Worm (Caenorhabditis elegans) whole organism, L1 larva: ENCODE data around the gene C34C12.6.

Experiments
- C04F5.9 ChIP-seq: sonication (generic microtip); optimal IDR thresholded peaks from 2 replicates; lab custom pipeline; 2016; ENCODE audit warnings: missing genetic modification characterization, missing compliant biosample characterization
- F16B12.6 ChIP-seq: fragments of 150-350 bp; optimal IDR thresholded peaks from 2 replicates; lab custom pipeline; 2014; ENCODE audit warnings: missing biosample characterization, missing genetic modification characterization
- alr-1 ChIP-seq: fragments of 200-800 bp; sonication (Bioruptor generic); optimal IDR thresholded peaks from 2 replicates; lab custom pipeline; 2018; ENCODE audit warnings: borderline replicate concordance, mild to moderate bottlenecking, missing genetic modification characterization, missing compliant biosample characterization
- blmp-1 ChIP-seq: fragments of 150-350 bp; optimal IDR thresholded peaks from 2 replicates; lab custom pipeline; 2014; ENCODE audit warnings: missing biosample characterization, missing genetic modification characterization
- ceh-63 ChIP-seq: fragments of 200-800 bp; sonication (Bioruptor generic); optimal IDR thresholded peaks from 2 replicates; lab custom pipeline; 2018; ENCODE audit warnings: mild to moderate bottlenecking, missing genetic modification characterization, missing compliant biosample characterization
- ceh-8 ChIP-seq: fragments of 200-800 bp; sonication (Bioruptor generic); optimal IDR thresholded peaks from 2 replicates; lab custom pipeline; 2018; ENCODE audit warnings: mild to moderate bottlenecking, missing genetic modification characterization, moderate library complexity, missing compliant biosample characterization
- ceh-82 ChIP-seq, 3 experiments: fragments of 150-350 bp in 1 of 3; sonication (generic microtip) in 2 of 3; optimal IDR thresholded peaks; 2 replicates each; lab custom pipeline; 2014 to 2017; ENCODE audit warnings: missing biosample characterization in 3 of 3, missing genetic modification characterization in 3 of 3
- ceh-88 ChIP-seq: fragments of 200-800 bp; sonication (Bioruptor generic); IDR thresholded peaks from 2 replicates; pipeline ENCODE4 v1.3.6; 2022; ENCODE audit warnings: missing genetic modification characterization, missing compliant biosample characterization
- ceh-90 ChIP-seq: sonication (generic microtip); optimal IDR thresholded peaks from 2 replicates; lab custom pipeline; 2016; ENCODE audit warnings: missing genetic modification characterization, missing compliant biosample characterization
- dpl-1 ChIP-seq, 3 experiments: fragments of 150-350 bp in 2 of 3; sonication (generic microtip) in 1 of 3; optimal IDR thresholded peaks; 2 replicates each; lab custom pipeline; 2014 to 2017; ENCODE audit warnings: missing biosample characterization in 3 of 3, missing genetic modification characterization in 3 of 3, missing genetic modification reagents in 3 of 3
- dsc-1 ChIP-seq: sonication (generic microtip); optimal IDR thresholded peaks from 2 replicates; lab custom pipeline; 2016; ENCODE audit warnings: mild to moderate bottlenecking, missing genetic modification characterization, missing compliant biosample characterization
- efl-1 ChIP-seq, 4 experiments: fragments of 150-350 bp; optimal IDR thresholded peaks in 3 of 4; peaks in 1 of 4; 1 replicate in 1 of 4; 2 replicates in 3 of 4; lab custom pipeline; 2014; ENCODE audit warnings: missing biosample characterization in 2 of 4, missing genetic modification characterization in 2 of 4, missing genetic modification reagents in 2 of 4
- egl-13 ChIP-seq: sonication (generic microtip); optimal IDR thresholded peaks from 2 replicates; lab custom pipeline; 2016; ENCODE audit warnings: missing genotype, missing genetic modification reagents, missing genetic modification characterization, missing compliant biosample characterization
- egl-27 ChIP-seq, 2 experiments: fragments of 150-350 bp in 1 of 2; sonication (generic microtip); optimal IDR thresholded peaks; 3 replicates each; lab custom pipeline; 2017 to 2018; ENCODE audit warnings: missing biosample characterization in 2 of 2, missing genetic modification characterization in 2 of 2, missing genetic modification reagents in 2 of 2
- elt-3 ChIP-seq, 6 experiments: fragments of 150-350 bp in 1 of 6; sonication (generic microtip); optimal IDR thresholded peaks; 2 replicates each; lab custom pipeline; 2017 to 2018; ENCODE audit warnings: missing biosample characterization in 6 of 6, missing genetic modification characterization in 6 of 6, inconsistent platforms in 1 of 6
- ets-5 ChIP-seq: fragments of 200-800 bp; sonication (Bioruptor generic); IDR thresholded peaks from 2 replicates; pipeline ENCODE4 v1.3.6; 2022; ENCODE audit warnings: missing genetic modification characterization, missing compliant biosample characterization
- fkh-10 ChIP-seq: sonication (generic microtip); optimal IDR thresholded peaks from 2 replicates; lab custom pipeline; 2017; ENCODE audit warnings: missing biosample characterization, missing genetic modification reagents, missing genetic modification characterization
- fkh-4 ChIP-seq: sonication (generic microtip); optimal IDR thresholded peaks from 2 replicates; lab custom pipeline; 2016; ENCODE audit warnings: missing compliant biosample characterization, missing genetic modification characterization, borderline replicate concordance
- hlh-4 ChIP-seq: sonication (generic microtip); optimal IDR thresholded peaks from 2 replicates; lab custom pipeline; 2016; ENCODE audit warnings: mild to moderate bottlenecking, missing genetic modification characterization, missing compliant biosample characterization
- irx-1 ChIP-seq: sonication (generic microtip); optimal IDR thresholded peaks from 2 replicates; lab custom pipeline; 2016; ENCODE audit warnings: missing genetic modification characterization, missing compliant biosample characterization
- lin-13 ChIP-seq: fragments of 150-350 bp; optimal IDR thresholded peaks from 2 replicates; lab custom pipeline; 2014; ENCODE audit warnings: missing biosample characterization, missing genetic modification reagents, missing genetic modification characterization
- lin-14 ChIP-seq: fragments of 200-800 bp; sonication (Bioruptor generic); optimal IDR thresholded peaks from 2 replicates; lab custom pipeline; 2018; ENCODE audit warnings: mild to moderate bottlenecking, missing genetic modification characterization, moderate library complexity, missing compliant biosample characterization
- lin-35 ChIP-seq, 2 experiments: fragments of 150-350 bp; optimal IDR thresholded peaks; 2 replicates each; lab custom pipeline; 2014; ENCODE audit warnings: missing biosample characterization in 2 of 2, missing genetic modification characterization in 2 of 2, missing genetic modification reagents in 2 of 2
- mef-2 ChIP-seq: fragments of 150-350 bp; optimal IDR thresholded peaks from 2 replicates; lab custom pipeline; 2014; ENCODE audit warnings: missing biosample characterization, missing genetic modification characterization
- mep-1 ChIP-seq: fragments of 150-350 bp; optimal IDR thresholded peaks from 2 replicates; lab custom pipeline; 2014; ENCODE audit warnings: missing biosample characterization, missing genetic modification characterization
- nhr-11 ChIP-seq: fragments of 150-350 bp; optimal IDR thresholded peaks from 2 replicates; lab custom pipeline; 2014; ENCODE audit warnings: missing biosample characterization, missing genetic modification characterization
- nhr-12 ChIP-seq: sonication (generic microtip); optimal IDR thresholded peaks from 2 replicates; lab custom pipeline; 2017; ENCODE audit warnings: missing biosample characterization, missing genetic modification characterization
- nhr-19 ChIP-seq: fragments of 200-800 bp; sonication (Bioruptor generic); conservative IDR thresholded peaks from 2 replicates; pipeline ENCODE4 v1.3.6; 2022; ENCODE audit warnings: missing genetic modification characterization, missing compliant biosample characterization
- nhr-237 ChIP-seq: fragments of 150-350 bp; optimal IDR thresholded peaks from 2 replicates; lab custom pipeline; 2014; ENCODE audit warnings: missing biosample characterization, missing genetic modification characterization
- nhr-77 ChIP-seq: fragments of 150-350 bp; optimal IDR thresholded peaks from 2 replicates; lab custom pipeline; 2014; ENCODE audit warnings: missing biosample characterization, missing genetic modification characterization
- nhr-85 ChIP-seq: sonication (generic microtip); peaks from one replicate; lab custom pipeline; 2016; ENCODE audit warnings: missing genetic modification characterization, inconsistent platforms, missing compliant biosample characterization
- pax-3 ChIP-seq: fragments of 200-800 bp; sonication (Bioruptor generic); optimal IDR thresholded peaks from 2 replicates; lab custom pipeline; 2018; ENCODE audit warnings: mild to moderate bottlenecking, missing genetic modification characterization, moderate library complexity, missing compliant biosample characterization
- pqm-1 ChIP-seq: sonication (generic microtip); optimal IDR thresholded peaks from 3 replicates; lab custom pipeline; 2017; ENCODE audit warnings: missing biosample characterization, missing genetic modification characterization
- rnt-1 ChIP-seq: sonication (generic microtip); optimal IDR thresholded peaks from 2 replicates; lab custom pipeline; 2016; ENCODE audit warnings: mild to moderate bottlenecking, missing genetic modification characterization, moderate library complexity, missing compliant biosample characterization
- snpc-4 ChIP-seq: fragments of 150-350 bp; optimal IDR thresholded peaks from 2 replicates; lab custom pipeline; 2014; ENCODE audit warnings: missing biosample characterization, missing genetic modification characterization
- snu-23 ChIP-seq: sonication (generic microtip); optimal IDR thresholded peaks from 2 replicates; lab custom pipeline; 2016; ENCODE audit warnings: missing genetic modification characterization, missing compliant biosample characterization
- sup-37 ChIP-seq: fragments of 200-800 bp; sonication (Bioruptor generic); optimal IDR thresholded peaks from 2 replicates; lab custom pipeline; 2018; ENCODE audit warnings: mild to moderate bottlenecking, missing genetic modification characterization, missing compliant biosample characterization
- tbx-2 ChIP-seq: sonication (generic microtip); optimal IDR thresholded peaks from 2 replicates; lab custom pipeline; 2016; ENCODE audit warnings: missing genetic modification characterization, missing compliant biosample characterization
- unc-130 ChIP-seq: fragments of 150-350 bp; optimal IDR thresholded peaks from 2 replicates; lab custom pipeline; 2017; ENCODE audit warnings: missing biosample characterization, missing genetic modification characterization, inconsistent platforms
- unc-62 ChIP-seq: fragments of 150-350 bp; optimal IDR thresholded peaks from 2 replicates; lab custom pipeline; 2014; ENCODE audit warnings: missing biosample characterization, missing genetic modification reagents, missing genetic modification characterization
- zag-1 ChIP-seq: fragments of 150-350 bp; optimal IDR thresholded peaks from 2 replicates; lab custom pipeline; 2014; ENCODE audit warnings: missing biosample characterization, missing genetic modification characterization
- zip-4 ChIP-seq: fragments of 200-800 bp; sonication (Bioruptor generic); optimal IDR thresholded peaks from 2 replicates; lab custom pipeline; 2018; ENCODE audit warnings: mild to moderate bottlenecking, missing genetic modification characterization, moderate library complexity, missing compliant biosample characterization

Gene C34C12.6

DNA sequence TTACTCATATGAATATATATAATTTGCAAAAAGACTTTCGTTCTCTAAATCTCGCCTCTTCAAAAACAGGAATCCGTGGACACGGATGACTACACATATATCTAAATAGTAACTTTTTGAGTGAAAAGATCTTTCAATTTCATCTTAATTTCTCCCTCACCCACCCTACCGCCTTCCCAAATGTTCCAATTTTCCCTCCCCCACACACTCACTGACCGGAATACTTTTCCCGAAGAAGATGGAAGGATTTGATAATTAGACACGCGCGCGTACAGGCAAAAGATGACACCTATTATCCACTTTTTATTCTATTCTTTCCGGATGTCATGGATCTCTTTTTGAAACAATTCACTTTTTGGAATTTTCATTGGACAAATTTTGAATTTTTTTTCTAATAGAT, 1.4 kb upstream of the C34C12.6 start:
- TF ChIP-seq lin-14 (GFP tag; lab: Kevin White, UChicago) = no peak
- peak; percentile 6 for TF ChIP-seq mep-1 (tag; lab: Kevin White, UChicago)
- peak; percentile 96 for TF ChIP-seq blmp-1 (tag; lab: Kevin White, UChicago)
- no peak for TF ChIP-seq snpc-4 (tag; lab: Kevin White, UChicago)

DNA sequence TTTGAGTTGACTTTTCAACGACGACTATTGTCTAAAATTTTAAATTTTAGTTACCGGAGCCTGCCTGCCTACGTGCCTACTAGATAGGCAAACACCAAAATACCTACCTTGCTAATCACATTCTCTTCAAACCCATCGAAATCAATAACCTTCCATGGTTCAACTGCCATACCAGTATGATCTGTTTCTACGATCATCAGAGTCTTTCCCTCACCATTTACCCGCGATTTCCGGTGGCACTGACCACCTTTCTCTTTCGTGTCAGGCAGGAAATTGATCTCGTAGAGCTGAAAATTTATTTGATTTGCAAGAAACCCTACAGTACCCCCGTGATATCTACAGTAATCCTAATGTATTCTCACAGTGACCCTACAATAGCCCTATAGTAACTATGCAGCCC, 2.6 kb downstream of the C34C12.6 start:
- TF ChIP-seq nhr-85 (tag; lab: Kevin White, UChicago) (peak; percentile 61), ets-5 (GFP tag; lab: Robert Waterston, UW) (no peak), efl-1 (optimal IDR thresholded peaks at IDR 0.05; lab: Kevin White, UChicago) (no peak), efl-1 (GFP tag; optimal IDR thresholded peaks at IDR 0.05 in 1 of 2; lab: Kevin White, UChicago) (peak in 1 of 2 experiments; percentile 2)

DNA sequence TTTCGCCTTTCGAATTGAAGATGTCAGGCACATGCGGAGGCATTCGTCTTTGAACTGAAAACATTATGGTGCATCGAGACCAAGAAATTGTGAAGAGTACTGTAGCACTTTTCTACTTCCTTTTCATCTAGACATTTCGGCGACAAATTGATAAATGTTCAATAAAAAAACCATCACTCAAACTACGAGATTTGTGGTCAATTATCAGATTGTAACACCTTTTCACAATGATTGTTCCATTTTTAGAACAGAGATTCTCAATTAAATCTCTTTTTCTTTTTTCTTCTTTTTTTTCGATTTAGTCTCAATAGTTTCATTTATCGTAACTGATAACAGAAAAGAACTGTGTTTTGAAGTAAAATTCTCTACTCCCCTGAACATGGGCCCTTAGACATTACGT, 3.7 kb downstream of the C34C12.6 start:
- TF ChIP-seq C04F5.9 (tag; lab: Kevin White, UChicago) (no peak), nhr-19 (GFP tag; lab: Robert Waterston, UW) (no peak), mep-1 (tag; lab: Kevin White, UChicago) (no peak), zag-1 (tag; lab: Kevin White, UChicago) (no peak), mef-2 (tag; lab: Kevin White, UChicago) (no peak), hlh-4 (no peak), snu-23 (GFP tag; lab: Kevin White, UChicago) (no peak), blmp-1 (tag; lab: Kevin White, UChicago) (no peak), ceh-8 (GFP tag; lab: Kevin White, UChicago) (no peak), ceh-63 (GFP tag; lab: Kevin White, UChicago) (no peak), tbx-2 (tag; lab: Kevin White, UChicago) (no peak), lin-13 (GFP tag; lab: Kevin White, UChicago) (no peak), unc-62 (GFP tag; lab: Kevin White, UChicago) (no peak), dsc-1 (no peak), sup-37 (GFP tag; lab: Kevin White, UChicago) (no peak), nhr-237 (tag; lab: Kevin White, UChicago) (no peak), egl-13 (tag; lab: Kevin White, UChicago) (no peak)

ce11 chrIII:3487133-3487532, 4.7 kb downstream of the C34C12.6 start:
- TF ChIP-seq blmp-1 (tag; lab: Kevin White, UChicago) (peak; percentile 92), egl-27 (tag; optimal IDR thresholded peaks at IDR 0.05; lab: Kevin White, UChicago) (no peak), elt-3 (tag; optimal IDR thresholded peaks at IDR 0.05; lab: Kevin White, UChicago) (peak in 1 of 6 experiments; percentile 62)

ce11 chrIII:3488224-3488623, 5.8 kb downstream of the C34C12.6 start, which contains the start of gene C34C12.7:
TSS of gene C34C12.7 (minus strand) at chrIII:3488341.
- TF ChIP-seq unc-130 (no peak), lin-35 (GFP tag; optimal IDR thresholded peaks at IDR 0.05; lab: Kevin White, UChicago) (peak in 1 of 2 experiments; percentile 35), dpl-1 (GFP tag; optimal IDR thresholded peaks at IDR 0.05; lab: Kevin White, UChicago) (peak in 1 of 3 experiments; percentile 10), lin-13 (GFP tag; lab: Kevin White, UChicago) (no peak), zip-4 (GFP tag; lab: Kevin White, UChicago) (no peak), efl-1 (optimal IDR thresholded peaks at IDR 0.05; lab: Kevin White, UChicago) (no peak), efl-1 (GFP tag; optimal IDR thresholded peaks at IDR 0.05 in 1 of 2; lab: Kevin White, UChicago) (peak; percentile 50 to 91)

- no peak for TF ChIP-seq rnt-1
- no peak for TF ChIP-seq C04F5.9 (tag; lab: Kevin White, UChicago)
- TF ChIP-seq ceh-82 (tag; optimal IDR thresholded peaks at IDR 0.05; lab: Kevin White, UChicago) = no peak
- no peak for TF ChIP-seq dpl-1 (GFP tag; optimal IDR thresholded peaks at IDR 0.05; lab: Kevin White, UChicago)
- TF ChIP-seq ceh-88 = no peak
- no peak for TF ChIP-seq ceh-90
- TF ChIP-seq nhr-11 (tag; lab: Kevin White, UChicago) = no peak
- TF ChIP-seq alr-1 (tag; lab: Kevin White, UChicago) = no peak
- no peak for TF ChIP-seq fkh-4 (tag; lab: Kevin White, UChicago)
- TF ChIP-seq nhr-77 (tag; lab: Kevin White, UChicago) = no peak
- no peak for TF ChIP-seq fkh-10 (GFP tag; lab: Kevin White, UChicago)
- TF ChIP-seq nhr-12 (tag; lab: Kevin White, UChicago) = no peak
- TF ChIP-seq pax-3 = no peak
- no peak for TF ChIP-seq pqm-1 (tag; lab: Kevin White, UChicago)
- no peak for TF ChIP-seq dsc-1
- no peak for TF ChIP-seq irx-1
- no peak for TF ChIP-seq F16B12.6 (tag; lab: Kevin White, UChicago)
Measured at ce11 chrIII:3493138-3493537, 10.7 kb downstream of the C34C12.6 start, which contains the start of gene gly-14. TSS of gene gly-14 (minus strand) at chrIII:3493238.
